Worm (Caenorhabditis elegans) whole organism, L4 larva: ENCODE results near the gene hsp-12.2.

ENCODE experiments used
- D1046.2 ChIP-seq: fragments of 200-800 bp; sonication (Bioruptor generic); IDR thresholded peaks from 2 replicates; pipeline ENCODE4 v1.3.6; 2022; ENCODE audit warnings: missing genetic modification characterization, missing compliant biosample characterization
- F26F4.8 ChIP-seq: fragments of 200-800 bp; sonication (Bioruptor generic); conservative IDR thresholded peaks from 2 replicates; pipeline ENCODE4 v1.3.6; 2022; ENCODE audit warnings: missing genetic modification characterization, missing compliant biosample characterization
- F37D6.2 ChIP-seq: sonication (generic microtip); optimal IDR thresholded peaks from 2 replicates; lab custom pipeline; 2016; ENCODE audit warnings: mild to moderate bottlenecking, missing genetic modification characterization, missing compliant biosample characterization
- F44E2.7 ChIP-seq: fragments of 200-800 bp; sonication (Bioruptor generic); IDR thresholded peaks from 2 replicates; pipeline ENCODE4 v2.1.2; 2022; ENCODE audit warnings: missing genetic modification characterization, missing compliant biosample characterization
- T20F7.1 ChIP-seq: fragments of 200-800 bp; sonication (Bioruptor generic); optimal IDR thresholded peaks from 2 replicates; lab custom pipeline; 2018; ENCODE audit warnings: mild to moderate bottlenecking, missing genetic modification characterization, missing compliant biosample characterization
- Y48G9A.11 ChIP-seq: fragments of 200-800 bp; sonication (Bioruptor generic); IDR thresholded peaks from 2 replicates; pipeline ENCODE4 v1.3.6; 2022; ENCODE audit warnings: missing genetic modification reagents, missing genetic modification characterization, missing compliant biosample characterization
- Y5F2A.4 ChIP-seq: fragments of 200-800 bp; sonication (Bioruptor generic); optimal IDR thresholded peaks from 2 replicates; lab custom pipeline; 2018; ENCODE audit warnings: mild to moderate bottlenecking, missing genetic modification characterization, missing compliant biosample characterization
- Y75B8A.6 ChIP-seq: fragments of 200-800 bp; sonication (Bioruptor generic); IDR thresholded peaks from 2 replicates; pipeline ENCODE4 v1.3.6; 2022; ENCODE audit warnings: missing genetic modification reagents, missing genetic modification characterization, missing compliant biosample characterization
- aha-1 ChIP-seq: fragments of 150-350 bp; peaks from one replicate; lab custom pipeline; 2014; ENCODE audit warnings: missing biosample characterization, missing genetic modification characterization
- ama-1 ChIP-seq: fragments of 150-350 bp; optimal IDR thresholded peaks from 2 replicates; lab custom pipeline; 2014; ENCODE audit warnings: inconsistent platforms, mixed read lengths
- ceh-20 ChIP-seq: fragments of 200-800 bp; sonication (Bioruptor generic); IDR thresholded peaks from 2 replicates; pipeline ENCODE4 v1.3.6; 2022; ENCODE audit warnings: missing genetic modification reagents, missing genetic modification characterization, missing compliant biosample characterization
- daf-12 ChIP-seq: fragments of 150-350 bp; optimal IDR thresholded peaks from 2 replicates; lab custom pipeline; 2014; ENCODE audit warnings: missing biosample characterization, missing genetic modification reagents, missing genetic modification characterization
- daf-19 ChIP-seq: fragments of 200-800 bp; sonication (Bioruptor generic); conservative IDR thresholded peaks from 2 replicates; pipeline ENCODE4 v1.3.6; 2022; ENCODE audit warnings: missing genetic modification characterization, missing compliant biosample characterization
- dmd-9 ChIP-seq: fragments of 200-800 bp; sonication (Bioruptor generic); IDR thresholded peaks from 2 replicates; pipeline ENCODE4 v1.3.6; 2022; ENCODE audit warnings: missing genetic modification reagents, missing genetic modification characterization, missing compliant biosample characterization
- dpl-1 ChIP-seq: fragments of 150-350 bp; optimal IDR thresholded peaks from 2 replicates; lab custom pipeline; 2014; ENCODE audit warnings: missing biosample characterization, missing genetic modification reagents, missing genetic modification characterization
- duxl-1 ChIP-seq: sonication (generic microtip); optimal IDR thresholded peaks from 2 replicates; lab custom pipeline; 2016; ENCODE audit warnings: mild to moderate bottlenecking, missing genetic modification characterization, moderate library complexity, missing compliant biosample characterization; ENCODE audit not compliant: poor library complexity
- dve-1 ChIP-seq: sonication (generic microtip); optimal IDR thresholded peaks from 2 replicates; lab custom pipeline; 2017; ENCODE audit warnings: antibody characterized with exemption, mild to moderate bottlenecking, missing genetic modification characterization, missing compliant biosample characterization; ENCODE audit not compliant: insufficient read depth
- egl-27 ChIP-seq: sonication (generic microtip); optimal IDR thresholded peaks from 3 replicates; lab custom pipeline; 2017; ENCODE audit warnings: missing biosample characterization, missing genetic modification reagents, missing genetic modification characterization
- egl-43 ChIP-seq: fragments of 200-800 bp; sonication (Bioruptor generic); IDR thresholded peaks from 2 replicates; pipeline ENCODE4 v1.3.6; 2022; ENCODE audit warnings: missing genetic modification reagents, missing genetic modification characterization, missing compliant biosample characterization
- fkh-10 ChIP-seq: fragments of 150-350 bp; optimal IDR thresholded peaks from 2 replicates; lab custom pipeline; 2014; ENCODE audit warnings: missing biosample characterization, missing genetic modification reagents, missing genetic modification characterization
- fos-1 ChIP-seq: fragments of 150-350 bp; optimal IDR thresholded peaks from 2 replicates; lab custom pipeline; 2014; ENCODE audit warnings: missing biosample characterization, missing genetic modification characterization
- gei-8 ChIP-seq: fragments of 200-800 bp; sonication (Bioruptor generic); optimal IDR thresholded peaks from 2 replicates; lab custom pipeline; 2018; ENCODE audit warnings: mild to moderate bottlenecking, missing genetic modification characterization, missing compliant biosample characterization
- hif-1 ChIP-seq, 2 experiments: sonication (generic microtip); optimal IDR thresholded peaks; 2 replicates each; lab custom pipeline; 2016 to 2017; ENCODE audit warnings: missing compliant biosample characterization in 2 of 2, missing genetic modification characterization in 2 of 2, missing genetic modification reagents in 2 of 2, missing genotype in 2 of 2, mild to moderate bottlenecking in 1 of 2
- hlh-11 ChIP-seq: fragments of 200-800 bp; sonication (Bioruptor generic); optimal IDR thresholded peaks from 2 replicates; lab custom pipeline; 2018; ENCODE audit warnings: mild to moderate bottlenecking, missing genetic modification characterization, missing compliant biosample characterization
- hmg-1.1 ChIP-seq: fragments of 200-800 bp; sonication (Bioruptor generic); IDR thresholded peaks from 2 replicates; pipeline ENCODE4 v1.3.6; 2022; ENCODE audit warnings: missing genetic modification reagents, missing genetic modification characterization, missing compliant biosample characterization
- lim-7 ChIP-seq: fragments of 200-800 bp; sonication (Bioruptor generic); IDR thresholded peaks from 2 replicates; pipeline ENCODE4 v1.3.6; 2022; ENCODE audit warnings: missing genetic modification characterization, missing compliant biosample characterization
- lin-13 ChIP-seq: fragments of 150-350 bp; optimal IDR thresholded peaks from 2 replicates; lab custom pipeline; 2014; ENCODE audit warnings: missing biosample characterization, missing genetic modification reagents, missing genetic modification characterization
- lin-15B ChIP-seq: fragments of 150-350 bp; sonication (generic microtip); optimal IDR thresholded peaks from 3 replicates; lab custom pipeline; 2014; ENCODE audit warnings: missing biosample characterization, missing genetic modification characterization
- lin-29 ChIP-seq: fragments of 200-800 bp; sonication (Bioruptor generic); IDR thresholded peaks from 2 replicates; pipeline ENCODE4 v1.3.6; 2022; ENCODE audit warnings: missing genetic modification reagents, missing genetic modification characterization, missing compliant biosample characterization
- madf-5 ChIP-seq, 2 experiments: fragments of 200-800 bp; sonication (Bioruptor generic); IDR thresholded peaks; 2 replicates each; pipeline ENCODE4 v1.3.6; 2022; ENCODE audit warnings: missing compliant biosample characterization in 2 of 2, missing genetic modification characterization in 2 of 2
- mdt-29 ChIP-seq: fragments of 200-800 bp; sonication (Bioruptor generic); IDR thresholded peaks from 2 replicates; pipeline ENCODE4 v1.3.6; 2022; ENCODE audit warnings: missing genetic modification reagents, missing genetic modification characterization, missing compliant biosample characterization
- mes-2 ChIP-seq: sonication (generic microtip); optimal IDR thresholded peaks from 2 replicates; lab custom pipeline; 2016; ENCODE audit warnings: missing genotype, mild to moderate bottlenecking, missing genetic modification characterization, missing compliant biosample characterization; ENCODE audit not compliant: poor library complexity, severe bottlenecking
- mxl-3 ChIP-seq: fragments of 200-800 bp; sonication (Bioruptor generic); optimal IDR thresholded peaks from 2 replicates; lab custom pipeline; 2018; ENCODE audit warnings: mild to moderate bottlenecking, missing genetic modification characterization, missing compliant biosample characterization
- nhr-48 ChIP-seq: sonication (generic microtip); optimal IDR thresholded peaks from 2 replicates; lab custom pipeline; 2016; ENCODE audit warnings: mild to moderate bottlenecking, missing genetic modification characterization, missing compliant biosample characterization
- nhr-6 ChIP-seq: fragments of 150-350 bp; optimal IDR thresholded peaks from 2 replicates; lab custom pipeline; 2014; ENCODE audit warnings: missing biosample characterization, missing genetic modification characterization
- php-3 ChIP-seq: fragments of 200-800 bp; sonication (Bioruptor generic); IDR thresholded peaks from 2 replicates; pipeline ENCODE4 v1.3.6; 2022; ENCODE audit warnings: missing genetic modification reagents, missing genetic modification characterization, missing compliant biosample characterization
- pqm-1 ChIP-seq: sonication (generic microtip); optimal IDR thresholded peaks from 2 replicates; lab custom pipeline; 2017; ENCODE audit warnings: missing biosample characterization, missing genetic modification characterization
- sdz-12 ChIP-seq: fragments of 200-800 bp; sonication (Bioruptor generic); optimal IDR thresholded peaks from 2 replicates; lab custom pipeline; 2018; ENCODE audit warnings: mild to moderate bottlenecking, missing genetic modification characterization, missing compliant biosample characterization
- set-16 ChIP-seq: fragments of 200-800 bp; sonication (Bioruptor generic); IDR thresholded peaks from 2 replicates; pipeline ENCODE4 v1.3.6; 2022; ENCODE audit warnings: missing genetic modification reagents, missing genetic modification characterization, missing compliant biosample characterization
- snpc-1.2 ChIP-seq: fragments of 200-800 bp; sonication (Bioruptor generic); IDR thresholded peaks from 2 replicates; pipeline ENCODE4 v1.3.6; 2022; ENCODE audit warnings: missing genetic modification reagents, missing genetic modification characterization, missing compliant biosample characterization
- unc-62 ChIP-seq, 3 experiments: fragments of 150-350 bp in 1 of 3; sonication (generic microtip); optimal IDR thresholded peaks in 2 of 3; peaks in 1 of 3; 1 replicate in 1 of 3; 2 replicates in 2 of 3; lab custom pipeline; 2014 to 2017; ENCODE audit warnings: missing biosample characterization in 3 of 3, missing genetic modification characterization in 3 of 3, missing genetic modification reagents in 3 of 3, missing genotype in 1 of 3
- zfp-2 ChIP-seq: sonication (generic microtip); optimal IDR thresholded peaks from 2 replicates; lab custom pipeline; 2016; ENCODE audit warnings: mild to moderate bottlenecking, missing genetic modification characterization, missing compliant biosample characterization
- zfp-3 ChIP-seq: fragments of 200-800 bp; sonication (Bioruptor generic); conservative IDR thresholded peaks from 2 replicates; pipeline ENCODE4 v1.3.6; 2022; ENCODE audit warnings: missing genetic modification reagents, missing genetic modification characterization, missing compliant biosample characterization
- zip-11 ChIP-seq: fragments of 200-800 bp; sonication (Bioruptor generic); IDR thresholded peaks from 2 replicates; pipeline ENCODE4 v1.3.6; 2022; ENCODE audit warnings: missing genetic modification characterization, missing compliant biosample characterization

Gene hsp-12.2

DNA sequence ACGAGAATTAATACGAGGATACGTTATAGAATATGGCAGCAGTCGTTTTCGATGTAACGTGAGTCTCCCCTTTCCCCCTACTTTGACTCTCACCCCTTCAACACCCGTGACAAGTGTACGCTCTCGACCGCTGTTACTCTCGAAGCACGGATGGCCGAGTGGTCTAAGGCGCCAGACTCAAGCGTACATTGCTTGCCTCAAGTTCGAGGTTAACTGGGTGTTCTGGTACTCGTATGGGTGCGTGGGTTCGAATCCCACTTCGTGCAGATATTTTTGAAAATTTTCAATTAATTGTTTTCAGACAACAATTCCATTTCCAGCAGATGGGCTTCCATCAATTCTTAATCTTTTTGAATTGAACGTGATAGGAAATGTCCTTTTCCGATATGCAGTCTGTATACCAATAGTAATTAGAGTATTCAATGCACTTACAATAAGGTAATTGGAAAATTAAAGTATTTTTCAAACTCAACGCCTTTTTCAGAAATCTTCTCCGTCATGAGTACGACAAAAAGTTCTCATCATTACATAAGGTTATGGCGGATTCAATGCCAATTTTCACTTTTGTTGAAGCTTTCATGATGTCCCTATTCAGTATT is 28.3 kb upstream of the hsp-12.2 start (continued):
- TF ChIP-seq T20F7.1 (GFP tag; lab: Kevin White, UChicago), result peak; percentile 26
- TF ChIP-seq hmg-1.1 (GFP tag; lab: Robert Waterston, UW), result peak; percentile 94
- TF ChIP-seq hif-1 (tag; optimal IDR thresholded peaks at IDR 0.05; lab: Kevin White, UChicago), result peak in 1 of 2 experiments; percentile 31
- peak; percentile 58 for TF ChIP-seq dve-1 (tag; lab: Kevin White, UChicago)
- peak; percentile 97 for TF ChIP-seq gei-8
- no peak for TF ChIP-seq unc-62 (GFP tag; optimal IDR thresholded peaks at IDR 0.05 in 1 of 2; lab: Kevin White, UChicago)
- TF ChIP-seq unc-62 (tag; optimal IDR thresholded peaks at IDR 0.05; lab: Kevin White, UChicago), result no peak
- TF ChIP-seq dmd-9 (GFP tag; lab: Robert Waterston, UW), result peak; percentile 82
- peak; percentile 80; the same call in 1 of the 2 replicates for TF ChIP-seq F44E2.7 (GFP tag; lab: Robert Waterston, UW)
- TF ChIP-seq daf-19 (GFP tag; lab: Robert Waterston, UW), result peak; percentile 42; the same call in 1 of the 2 replicates
- TF ChIP-seq lin-15B, result no peak
- TF ChIP-seq Y48G9A.11 (GFP tag; lab: Robert Waterston, UW), result peak; percentile 69; the same call in 1 of the 2 replicates
- peak; percentile 53 for TF ChIP-seq zfp-2 (tag; lab: Kevin White, UChicago)
- TF ChIP-seq duxl-1 (tag; lab: Kevin White, UChicago), result peak; percentile 82
- TF ChIP-seq mes-2 (tag; lab: Kevin White, UChicago), result peak; percentile 86
- TF ChIP-seq F37D6.2, result no peak
- TF ChIP-seq mdt-29 (GFP tag; lab: Robert Waterston, UW), result peak; percentile 68; the same call in 1 of the 2 replicates
- TF ChIP-seq D1046.2 (GFP tag; lab: Robert Waterston, UW), result peak; percentile 87
- peak; percentile 69 for TF ChIP-seq lin-13 (GFP tag; lab: Kevin White, UChicago)
- TF ChIP-seq php-3 (GFP tag; lab: Robert Waterston, UW), result no peak
- no peak for TF ChIP-seq ama-1
- peak; percentile 50 for TF ChIP-seq hlh-11 (tag; lab: Kevin White, UChicago)
- no peak for TF ChIP-seq daf-12 (tag; lab: Kevin White, UChicago)
- TF ChIP-seq F26F4.8 (GFP tag; lab: Robert Waterston, UW), result peak; percentile 70; the same call in 1 of the 2 replicates
- no peak for TF ChIP-seq fos-1 (tag; lab: Kevin White, UChicago)
- TF ChIP-seq egl-27, result no peak
- 0 out of 2 replicates have a peak, but pooled peaks have one; percentile 45 for TF ChIP-seq zip-11 (GFP tag; lab: Robert Waterston, UW)
- TF ChIP-seq mxl-3 (GFP tag; lab: Kevin White, UChicago), result peak; percentile 70
- no peak; the same call in 1 of the 2 replicates for TF ChIP-seq Y75B8A.6 (GFP tag; lab: Robert Waterston, UW)
- TF ChIP-seq lin-29 (GFP tag; lab: Robert Waterston, UW), result no peak

DNA sequence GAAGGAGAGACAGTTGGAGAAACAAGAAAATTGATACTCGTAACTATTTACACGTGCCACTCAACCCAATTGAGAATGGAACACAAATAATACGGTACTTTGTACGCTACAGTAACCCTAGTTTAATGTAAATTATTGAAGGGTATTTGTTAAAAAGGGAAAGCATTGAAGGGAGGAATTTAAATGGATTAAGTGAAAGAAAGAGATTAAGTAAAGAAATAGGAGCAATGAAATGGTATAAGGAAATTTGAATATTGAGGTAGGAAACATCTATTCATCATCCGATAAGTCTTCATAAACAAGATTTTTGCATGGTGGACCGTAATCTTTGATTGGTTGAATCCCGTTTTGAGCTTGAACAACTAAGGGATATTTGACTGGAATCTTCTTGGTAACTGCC is 26.5 kb upstream of the hsp-12.2 start:
- no peak for TF ChIP-seq egl-43 (GFP tag; lab: Robert Waterston, UW)
- peak; percentile 63 for TF ChIP-seq aha-1 (tag; lab: Kevin White, UChicago)
- no peak for TF ChIP-seq fkh-10 (GFP tag; lab: Kevin White, UChicago)
- TF ChIP-seq unc-62 (GFP tag; optimal IDR thresholded peaks at IDR 0.05 in 1 of 2; lab: Kevin White, UChicago), result peak in 1 of 2 experiments; percentile 52
- TF ChIP-seq unc-62 (tag; optimal IDR thresholded peaks at IDR 0.05; lab: Kevin White, UChicago), result no peak
- TF ChIP-seq set-16, result no peak

ce11 chrIII:8115877-8116276 is 22.0 kb upstream of the hsp-12.2 start:
- TF ChIP-seq pqm-1 (tag; lab: Kevin White, UChicago) (no peak), nhr-48 (tag; lab: Kevin White, UChicago) (no peak), zfp-3 (no peak), T20F7.1 (GFP tag; lab: Kevin White, UChicago) (no peak), snpc-1.2 (GFP tag; lab: Robert Waterston, UW) (no peak), lin-15B (no peak), lin-13 (GFP tag; lab: Kevin White, UChicago) (no peak), dpl-1 (GFP tag; lab: Kevin White, UChicago) (no peak), egl-27 (no peak), egl-43 (GFP tag; lab: Robert Waterston, UW) (no peak), hmg-1.1 (GFP tag; lab: Robert Waterston, UW) (no peak), hif-1 (tag; optimal IDR thresholded peaks at IDR 0.05; lab: Kevin White, UChicago) (no peak), sdz-12 (GFP tag; lab: Kevin White, UChicago) (no peak), lin-29 (GFP tag; lab: Robert Waterston, UW) (no peak), D1046.2 (GFP tag; lab: Robert Waterston, UW) (no peak), lim-7 (GFP tag; lab: Robert Waterston, UW) (0 out of 2 replicates have a peak, but pooled peaks have one; percentile 36), Y5F2A.4 (no peak), ceh-20 (no peak), set-16 (peak; percentile 59), nhr-6 (tag; lab: Kevin White, UChicago) (no peak), madf-5 (GFP tag; IDR thresholded peaks at IDR 0.05; lab: Robert Waterston, UW) (0 out of 4 replicates have a peak, but pooled peaks of 1 of the 2 experiments have one; percentile 27)
